Worm (Caenorhabditis elegans): ENCODE measurements around the gene fbxa-150.

DNA sequence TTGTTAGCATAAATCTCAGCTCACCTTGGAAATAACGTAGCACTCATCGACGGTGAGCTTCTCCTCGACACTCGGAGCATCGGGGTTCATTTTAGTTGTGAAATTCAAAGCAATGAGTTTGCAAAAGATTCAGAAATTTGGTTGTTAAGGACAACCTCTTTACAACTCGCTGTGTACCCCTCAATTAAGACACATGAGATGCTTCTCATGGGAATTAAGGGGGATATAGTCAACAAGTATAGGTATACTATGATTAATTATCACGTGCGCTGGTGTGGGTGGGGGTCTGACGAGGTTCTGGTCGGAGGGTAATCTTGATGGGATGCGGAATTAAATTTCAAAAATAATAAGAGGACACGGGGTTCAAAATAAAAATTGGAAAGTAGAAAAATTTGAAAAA is 22.0 kb upstream of the fbxa-150 start, which contains the start of gene dct-14:
- TF ChIP-seq pha-4 (tag; optimal IDR thresholded peaks at IDR 0.05) (no peak), nfya-1 (tag; optimal IDR thresholded peaks at IDR 0.05) (no peak), dmd-4 (tag; optimal IDR thresholded peaks at IDR 0.05; ENCODE audit: borderline replicate concordance) (no peak), gmeb-2 (tag; optimal IDR thresholded peaks at IDR 0.05) (no peak), elt-2 (tag; optimal IDR thresholded peaks at IDR 0.05) (no peak), fax-1 (tag; optimal IDR thresholded peaks at IDR 0.05) (no peak), dve-1 (tag; optimal IDR thresholded peaks at IDR 0.05) (no peak)

Measured in whole organism, late embryonic.